Worm (Caenorhabditis elegans) whole organism, L2 larva: ENCODE data around the gene slc-36.3.

Experiments used
- C34F6.9 ChIP-seq: fragments of 150-350 bp; optimal IDR thresholded peaks from 2 replicates; lab custom pipeline; 2014; ENCODE audit warnings: missing biosample characterization, missing genetic modification characterization
- F13H6.1 ChIP-seq: sonication (generic microtip); optimal IDR thresholded peaks from 2 replicates; lab custom pipeline; 2016; ENCODE audit warnings: missing genetic modification characterization, missing compliant biosample characterization
- R02D3.7 ChIP-seq: fragments of 150-350 bp; optimal IDR thresholded peaks from 2 replicates; lab custom pipeline; 2014; ENCODE audit warnings: missing biosample characterization, missing genetic modification characterization
- aly-2 ChIP-seq: fragments of 150-350 bp; optimal IDR thresholded peaks from 2 replicates; lab custom pipeline; 2014; ENCODE audit warnings: missing biosample characterization, missing genetic modification characterization
- ama-1 ChIP-seq: fragments of 150-350 bp; optimal IDR thresholded peaks from 2 replicates; lab custom pipeline; 2018; ENCODE audit warnings: inconsistent platforms
- crh-2 ChIP-seq: sonication (generic microtip); optimal IDR thresholded peaks from 2 replicates; lab custom pipeline; 2017; ENCODE audit warnings: missing biosample characterization, missing genetic modification characterization
- egl-27 ChIP-seq: sonication (generic microtip); optimal IDR thresholded peaks from 3 replicates; lab custom pipeline; 2017; ENCODE audit warnings: missing biosample characterization, missing genetic modification reagents, missing genetic modification characterization
- elt-1 ChIP-seq: fragments of 150-350 bp; optimal IDR thresholded peaks from 2 replicates; lab custom pipeline; 2014; ENCODE audit warnings: missing biosample characterization, missing genetic modification characterization
- fos-1 ChIP-seq: fragments of 150-350 bp; optimal IDR thresholded peaks from 2 replicates; lab custom pipeline; 2014; ENCODE audit warnings: missing biosample characterization, missing genetic modification characterization
- gmeb-1 ChIP-seq: fragments of 150-350 bp; optimal IDR thresholded peaks from 2 replicates; lab custom pipeline; 2014; ENCODE audit warnings: missing biosample characterization, missing genetic modification characterization
- lin-13 ChIP-seq: fragments of 150-350 bp; optimal IDR thresholded peaks from 2 replicates; lab custom pipeline; 2014; ENCODE audit warnings: missing biosample characterization, missing genetic modification reagents, missing genetic modification characterization
- lsy-2 ChIP-seq, 2 experiments: fragments of 150-350 bp in 1 of 2; sonication (generic microtip) in 1 of 2; optimal IDR thresholded peaks; 2 replicates each; lab custom pipeline; 2014 to 2017; ENCODE audit warnings: missing biosample characterization in 2 of 2, missing genetic modification characterization in 2 of 2
- nhr-10 ChIP-seq: sonication (generic microtip); optimal IDR thresholded peaks from 2 replicates; lab custom pipeline; 2017; ENCODE audit warnings: missing biosample characterization, missing genetic modification characterization
- nhr-25 ChIP-seq: fragments of 150-350 bp; sonication (generic microtip); optimal IDR thresholded peaks from 3 replicates; lab custom pipeline; 2014; ENCODE audit warnings: missing biosample characterization, missing genetic modification characterization
- nhr-6 ChIP-seq: fragments of 150-350 bp; optimal IDR thresholded peaks from 2 replicates; lab custom pipeline; 2014; ENCODE audit warnings: missing biosample characterization, missing genetic modification characterization
- nhr-77 ChIP-seq: fragments of 150-350 bp; optimal IDR thresholded peaks from 2 replicates; lab custom pipeline; 2014; ENCODE audit warnings: missing biosample characterization, missing genetic modification characterization
- sem-4 ChIP-seq: fragments of 150-350 bp; optimal IDR thresholded peaks from 2 replicates; lab custom pipeline; 2014; ENCODE audit warnings: missing biosample characterization, missing genetic modification reagents, missing genetic modification characterization
- sma-3 ChIP-seq: sonication (generic microtip); optimal IDR thresholded peaks from 2 replicates; lab custom pipeline; 2016; ENCODE audit warnings: missing genetic modification reagents, missing genetic modification characterization, missing compliant biosample characterization
- unc-39 ChIP-seq: fragments of 150-350 bp; optimal IDR thresholded peaks from 2 replicates; lab custom pipeline; 2014; ENCODE audit warnings: missing biosample characterization, missing genetic modification characterization
- unc-55 ChIP-seq: fragments of 150-350 bp; sonication (generic microtip); optimal IDR thresholded peaks from 3 replicates; lab custom pipeline; 2014; ENCODE audit warnings: missing biosample characterization, missing genetic modification reagents, missing genetic modification characterization
- ztf-4 ChIP-seq: fragments of 150-350 bp; optimal IDR thresholded peaks from 2 replicates; lab custom pipeline; 2014; ENCODE audit warnings: missing biosample characterization, missing genetic modification characterization

slc-36.3 gene

ce11 chrV:20497537-20497936 is 46.5 kb downstream of the slc-36.3 start:
- TF ChIP-seq fos-1 (tag; lab: Kevin White, UChicago): peak; percentile 31
- peak; percentile 26 for TF ChIP-seq crh-2 (tag; lab: Kevin White, UChicago)
- no peak for TF ChIP-seq ztf-4

ce11 chrV:20493271-20494231 is 50.4 kb downstream of the slc-36.3 start, which contains the start of gene B0250.5:
TSS of gene B0250.5 (plus strand) at chrV:20493924.
- no peak for TF ChIP-seq elt-1
- peak; percentile 70 for TF ChIP-seq unc-55 (GFP tag; lab: Kevin White, UChicago)
- peak; percentile 37 for TF ChIP-seq sma-3 (GFP tag; lab: Kevin White, UChicago)
- TF ChIP-seq crh-2 (tag; lab: Kevin White, UChicago): peak; percentile 69
- TF ChIP-seq C34F6.9 (tag; lab: Kevin White, UChicago): peak; percentile 65
- TF ChIP-seq nhr-77 (tag; lab: Kevin White, UChicago): no peak
- no peak for TF ChIP-seq ama-1
- peak; percentile 10 for TF ChIP-seq F13H6.1 (tag; lab: Kevin White, UChicago)
- peak; percentile 13 for TF ChIP-seq lin-13 (GFP tag; lab: Kevin White, UChicago)
- TF ChIP-seq lsy-2 (tag; optimal IDR thresholded peaks at IDR 0.05; lab: Kevin White, UChicago): peak; percentile 56 to 66
- TF ChIP-seq nhr-25: peak; percentile 21
- peak; percentile 20 for TF ChIP-seq gmeb-1 (tag; lab: Kevin White, UChicago)

- TF ChIP-seq nhr-10 (tag; lab: Kevin White, UChicago) (no peak), sem-4 (tag; lab: Kevin White, UChicago) (no peak), unc-55 (GFP tag; lab: Kevin White, UChicago) (no peak), R02D3.7 (tag; lab: Kevin White, UChicago) (no peak), aly-2 (no peak), nhr-6 (tag; lab: Kevin White, UChicago) (no peak), egl-27 (no peak), unc-39 (no peak)
- TF ChIP-seq, all 48 proteins: peak for 0
Measured at ce11 chrV:20492385-20492784, 51.6 kb downstream of the slc-36.3 start, which contains the start of gene srbc-79. TSS of gene srbc-79 (minus strand) at chrV:20492485.
